Worm (Caenorhabditis elegans): ENCODE data around the gene tebp-2.

tebp-2 gene

DNA sequence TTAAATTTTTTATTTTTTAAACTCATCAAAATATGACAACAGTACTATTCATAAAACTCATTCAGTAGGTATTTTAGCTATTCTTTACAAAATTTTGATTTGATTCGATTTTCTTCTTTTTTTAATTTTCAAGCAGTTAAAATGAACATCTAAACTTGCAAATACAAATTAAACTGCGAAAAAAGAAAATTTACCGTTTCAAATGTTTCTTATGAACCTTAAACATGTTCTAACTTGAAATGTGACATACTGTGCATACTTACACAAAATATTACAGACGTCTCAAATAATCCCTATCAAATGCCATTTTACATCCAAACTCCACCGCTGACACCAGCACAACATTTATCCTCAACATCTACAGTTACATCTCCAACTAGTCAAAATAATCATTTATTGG lies 43.0 kb downstream of the tebp-2 start, which contains the start of gene fkh-7:
fkh-7 (plus strand) TSS at position 301 of the 400 bp plus-strand sequence.
- no peak for TF ChIP-seq unc-62 (GFP tag; optimal IDR thresholded peaks at IDR 0.05)

DNA sequence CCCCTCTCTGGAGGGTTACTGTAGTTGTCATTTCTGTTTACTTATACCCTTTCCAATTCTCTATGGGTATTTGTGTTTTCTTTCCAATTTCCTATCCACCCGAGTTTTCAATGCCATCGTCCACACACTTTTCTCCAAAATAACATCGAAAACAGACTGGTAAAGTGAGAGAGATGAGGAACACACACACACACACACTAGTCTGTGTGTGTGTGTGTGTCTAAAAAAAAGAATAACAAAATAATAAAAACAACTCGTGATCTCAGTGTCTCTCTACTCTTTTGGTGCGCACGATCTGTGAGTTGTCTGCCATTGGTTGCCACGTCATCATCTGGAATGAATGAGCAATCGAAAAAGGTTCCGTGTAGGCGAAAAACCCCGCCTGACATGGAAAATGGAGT lies 44.9 kb downstream of the tebp-2 start:
- no peak for TF ChIP-seq unc-62 (GFP tag; optimal IDR thresholded peaks at IDR 0.05)

DNA sequence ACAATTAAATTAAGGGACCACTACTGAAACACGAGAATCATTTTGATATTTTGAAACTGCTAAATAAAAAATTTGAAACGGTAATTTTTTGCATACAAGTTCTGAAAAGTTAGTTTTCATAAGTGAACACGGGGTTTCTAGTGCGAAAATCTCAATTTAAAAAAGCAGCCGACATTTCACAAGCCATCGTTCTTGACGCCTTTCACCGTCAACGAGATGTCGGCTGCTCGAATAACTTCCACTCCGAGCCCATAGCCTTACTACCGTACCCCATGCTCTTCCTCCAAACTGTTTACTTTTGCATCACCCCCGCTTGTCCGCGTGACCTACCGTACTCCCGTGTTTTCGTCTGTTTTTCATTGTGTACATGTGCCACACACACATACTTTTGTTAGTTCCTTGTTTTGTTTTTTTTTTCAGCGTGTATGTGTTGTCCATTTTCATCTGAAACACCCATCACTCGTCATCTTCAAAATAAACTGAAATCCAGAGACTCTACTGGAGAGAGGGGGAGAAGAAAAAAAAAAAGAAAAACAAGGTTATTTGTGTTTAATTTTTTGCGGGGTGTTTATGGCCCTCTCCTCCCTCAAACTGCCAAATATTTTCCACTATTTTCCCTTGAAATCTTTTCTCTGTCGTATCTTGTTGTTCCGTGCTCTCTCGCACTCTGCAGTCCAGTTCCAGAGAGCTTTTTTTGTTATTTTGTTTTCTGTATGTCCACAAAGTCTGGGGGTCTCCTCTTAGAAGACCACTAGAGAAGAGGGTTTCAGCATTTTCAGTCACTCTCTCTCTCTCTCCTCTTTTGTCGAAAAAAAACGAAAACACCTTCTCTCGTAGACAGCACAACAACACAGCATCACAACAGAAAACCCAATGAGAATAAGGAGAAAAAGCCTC lies 46.8 kb downstream of the tebp-2 start:
- no peak for TF ChIP-seq unc-62 (GFP tag; optimal IDR thresholded peaks at IDR 0.05)

ce11 chrIV:5590120-5590519 lies 48.7 kb downstream of the tebp-2 start:
- TF ChIP-seq unc-62 (GFP tag; optimal IDR thresholded peaks at IDR 0.05), result no peak

ce11 chrIV:5591134-5591533 lies 49.7 kb downstream of the tebp-2 start:
- TF ChIP-seq unc-62 (GFP tag; optimal IDR thresholded peaks at IDR 0.05), result no peak

- TF ChIP-seq unc-62 (GFP tag; optimal IDR thresholded peaks at IDR 0.05), result no peak
These were observed 51.5 kb downstream of the tebp-2 start for ce11 chrIV:5592956-5593355.

- TF ChIP-seq unc-62 (GFP tag; optimal IDR thresholded peaks at IDR 0.05), result no peak
These were observed 52.4 kb downstream of the tebp-2 start for ce11 chrIV:5593804-5594214.
